Worm (Caenorhabditis elegans): ENCODE measurements around the gene lag-1.

lag-1 gene

DNA sequence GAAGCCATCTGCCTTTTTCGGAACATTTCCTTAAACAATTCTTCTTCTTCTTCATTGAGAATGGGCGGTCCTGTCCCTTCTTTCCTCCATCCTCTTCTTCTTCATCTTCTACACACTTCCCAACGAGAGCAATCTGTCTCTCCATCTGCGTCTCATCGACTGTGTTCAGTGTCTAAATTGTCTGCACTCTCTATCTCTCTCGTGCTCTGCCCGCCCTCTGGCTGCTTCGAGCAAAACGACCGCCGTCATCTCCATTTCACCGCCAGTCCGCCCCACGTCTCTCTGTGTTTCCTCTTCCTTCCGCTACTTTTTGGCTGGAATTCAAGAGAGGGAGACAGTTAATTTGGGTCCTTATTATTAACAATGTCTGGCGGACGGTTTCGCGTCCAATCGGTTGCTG, 41.8 kb upstream of the lag-1 start:
- peak; percentile 28 for TF ChIP-seq nhr-80 (tag; optimal IDR thresholded peaks at IDR 0.05)
- no peak for TF ChIP-seq nfyb-1 (GFP tag; IDR thresholded peaks at IDR 0.05)
- TF ChIP-seq cebp-1 (GFP tag; IDR thresholded peaks at IDR 0.05), result no peak
- TF ChIP-seq cebp-1 (tag; optimal IDR thresholded peaks at IDR 0.05), result peak; percentile 18
- TF ChIP-seq dpff-1 (tag; optimal IDR thresholded peaks at IDR 0.05), result no peak
- peak; percentile 87 for TF ChIP-seq hmg-1.2 (GFP tag; IDR thresholded peaks at IDR 0.05)
- TF ChIP-seq sea-2 (GFP tag; IDR thresholded peaks at IDR 0.05), result no peak
- no peak for TF ChIP-seq nfya-1 (tag; optimal IDR thresholded peaks at IDR 0.05; ENCODE audit: borderline replicate concordance, insufficient read depth)
- TF ChIP-seq ceh-27 (GFP tag; optimal IDR thresholded peaks at IDR 0.05), result peak; percentile 19

DNA sequence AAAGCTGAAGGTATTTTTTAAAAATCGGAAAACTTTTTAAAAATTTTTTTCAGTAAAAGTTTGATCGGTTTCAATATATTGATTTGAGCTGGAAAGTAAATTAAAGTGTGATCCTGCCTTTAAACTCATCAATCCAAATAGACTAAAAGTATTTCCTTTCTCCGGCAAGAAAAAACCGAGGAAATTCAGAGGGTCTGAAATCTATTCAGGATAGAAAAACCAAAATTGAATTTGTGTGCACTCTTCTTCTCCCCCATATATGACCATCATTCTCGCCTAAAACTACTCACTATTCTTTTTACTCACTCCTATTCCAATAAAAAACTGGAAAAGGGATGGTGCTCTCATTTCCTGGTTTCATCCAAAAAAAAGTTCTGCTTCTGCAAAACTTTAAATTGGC, 40.4 kb upstream of the lag-1 start:
- no peak for TF ChIP-seq unc-62 (GFP tag; optimal IDR thresholded peaks at IDR 0.05)
- no peak for TF ChIP-seq nfya-2 (GFP tag; IDR thresholded peaks at IDR 0.05)
- TF ChIP-seq lsy-27 (tag; optimal IDR thresholded peaks at IDR 0.05; ENCODE audit: borderline replicate concordance, insufficient read depth), result no peak
- TF ChIP-seq madf-3 (GFP tag; IDR thresholded peaks at IDR 0.05), result no peak
- TF ChIP-seq ztf-26 (tag; optimal IDR thresholded peaks at IDR 0.05), result no peak
- TF ChIP-seq fkh-3 (tag; optimal IDR thresholded peaks at IDR 0.05), result no peak
- no peak for TF ChIP-seq rcor-1 (GFP tag; IDR thresholded peaks at IDR 0.05)

DNA sequence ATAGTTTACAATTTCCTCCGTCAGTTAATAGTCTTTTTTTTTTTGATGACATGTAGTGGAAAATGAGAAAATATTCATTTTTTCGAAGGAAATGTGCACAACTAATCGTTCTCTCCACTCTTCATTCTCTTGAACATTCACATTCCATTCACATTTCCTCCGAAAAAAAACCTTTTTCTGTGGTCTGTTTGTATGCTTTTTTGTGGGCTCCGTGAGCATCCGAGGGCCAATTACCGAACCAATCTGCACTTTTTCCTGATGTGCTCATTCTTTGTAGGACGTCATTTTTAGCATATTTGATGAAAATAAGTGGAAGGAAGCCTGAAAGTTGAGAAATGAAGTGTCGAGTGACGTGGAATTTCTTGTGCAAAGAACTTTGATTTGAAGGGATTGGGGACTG, 35.5 kb upstream of the lag-1 start:
- no peak for TF ChIP-seq bed-2 (GFP tag; IDR thresholded peaks at IDR 0.05)
- TF ChIP-seq nhr-179 (tag; optimal IDR thresholded peaks at IDR 0.05), result no peak
- no peak for TF ChIP-seq ZK185.1 (tag; optimal IDR thresholded peaks at IDR 0.05; ENCODE audit: poor library complexity, severe bottlenecking)
- no peak for TF ChIP-seq lsy-27 (tag; optimal IDR thresholded peaks at IDR 0.05; ENCODE audit: borderline replicate concordance, insufficient read depth)
- TF ChIP-seq hrde-1 (tag; optimal IDR thresholded peaks at IDR 0.05; ENCODE audit: borderline replicate concordance), result no peak
- no peak for TF ChIP-seq attf-6 (GFP tag; IDR thresholded peaks at IDR 0.05)
- TF ChIP-seq ztf-26 (tag; optimal IDR thresholded peaks at IDR 0.05), result no peak
- TF ChIP-seq Y79H2A.3 (GFP tag; conservative IDR thresholded peaks at IDR 0.05), result no peak
- no peak for TF ChIP-seq lin-26 (GFP tag; IDR thresholded peaks at IDR 0.05)
- TF ChIP-seq attf-3 (GFP tag; conservative IDR thresholded peaks at IDR 0.05), result no peak
- TF ChIP-seq madf-6 (GFP tag; IDR thresholded peaks at IDR 0.05), result no peak
- no peak for TF ChIP-seq atf-7 (tag; optimal IDR thresholded peaks at IDR 0.05)
- no peak for TF ChIP-seq ztf-28 (GFP tag; IDR thresholded peaks at IDR 0.05)
- no peak for TF ChIP-seq nfya-2 (GFP tag; IDR thresholded peaks at IDR 0.05)
- TF ChIP-seq egrh-3 (GFP tag; IDR thresholded peaks at IDR 0.05), result no peak
- no peak for TF ChIP-seq ama-1 (optimal IDR thresholded peaks at IDR 0.05)
- no peak for TF ChIP-seq ama-1 (GFP tag; optimal IDR thresholded peaks at IDR 0.05)
- TF ChIP-seq unc-130 (GFP tag; optimal IDR thresholded peaks at IDR 0.05), result no peak
- no peak for TF ChIP-seq madf-10 (tag; optimal IDR thresholded peaks at IDR 0.05)
- TF ChIP-seq nhr-120 (GFP tag; IDR thresholded peaks at IDR 0.05), result no peak
- TF ChIP-seq hsf-1 (GFP tag; IDR thresholded peaks at IDR 0.05), result no peak

DNA sequence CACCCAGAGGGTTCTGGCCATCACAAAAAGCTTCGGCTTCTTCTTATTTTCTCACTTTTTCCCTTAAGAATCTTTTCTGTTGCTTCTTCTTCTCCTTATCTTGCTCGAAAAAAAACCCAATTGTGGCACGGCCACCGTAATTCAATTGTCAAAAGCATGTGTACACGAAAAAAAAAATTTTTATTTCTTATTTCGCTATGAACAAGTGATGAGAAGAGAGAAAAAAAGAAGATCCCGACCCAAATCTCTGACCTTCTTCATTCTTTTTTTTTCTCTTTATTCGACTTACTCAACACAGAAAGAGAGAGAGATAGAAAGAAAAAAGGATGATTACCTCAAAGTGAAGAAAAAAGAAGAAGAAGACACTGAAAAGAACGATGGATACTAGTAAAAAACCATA, 34.3 kb upstream of the lag-1 start:
- TF ChIP-seq T26A5.8 (tag; optimal IDR thresholded peaks at IDR 0.05), result no peak
- peak; percentile 9 for TF ChIP-seq somi-1 (GFP tag; optimal IDR thresholded peaks at IDR 0.05)
